Fruit fly (Drosophila melanogaster): Measurements from ENCODE around the gene Wnt10.

DNA sequence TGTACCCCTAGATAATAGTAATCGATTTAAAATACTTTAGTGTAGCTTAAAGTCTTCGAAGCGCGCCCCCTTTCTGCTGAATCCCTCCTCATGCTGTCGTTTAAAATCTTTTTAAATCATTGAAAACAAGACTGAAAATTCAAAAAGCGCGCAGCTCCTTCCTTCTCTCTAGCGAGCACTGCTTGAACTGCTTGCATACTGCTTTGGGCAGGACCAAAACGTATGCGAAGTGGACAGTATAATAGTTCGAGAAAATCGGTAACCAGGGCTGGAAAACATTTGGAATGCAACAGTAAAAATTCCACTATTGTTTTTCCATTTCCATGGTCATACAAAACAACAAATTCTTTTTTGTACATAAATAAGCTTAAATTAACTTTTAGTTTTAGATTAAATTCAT, 47.7 kb upstream of the Wnt10 start:
- TF ChIP-seq CG8478 (optimal IDR thresholded peaks at IDR 0.05) (no peak), psq (optimal IDR thresholded peaks at IDR 0.05) (no peak)

All from whole organism.